Worm (Caenorhabditis elegans) whole organism, L4/young adult: ENCODE data around the gene ZK418.2.

Source experiments
- W03F9.2 ChIP-seq: fragments of 150-350 bp; optimal IDR thresholded peaks from 2 replicates; lab custom pipeline; 2014; ENCODE audit warnings: missing biosample characterization, missing genetic modification characterization
- dao-5 ChIP-seq: sonication (generic microtip); optimal IDR thresholded peaks from 2 replicates; lab custom pipeline; 2016; ENCODE audit warnings: missing genotype, missing genetic modification characterization, moderate library complexity, missing compliant biosample characterization
- him-1 ChIP-seq: sonication (generic microtip); optimal IDR thresholded peaks from 2 replicates; lab custom pipeline; 2016; ENCODE audit warnings: missing genotype, missing genetic modification reagents, missing genetic modification characterization, missing compliant biosample characterization

- no peak for TF ChIP-seq dao-5 (tag; lab: Kevin White, UChicago)
- no peak for TF ChIP-seq W03F9.2 (tag; lab: Kevin White, UChicago)
- TF ChIP-seq him-1 (tag; lab: Kevin White, UChicago) = no peak
Observed at ce11 chrIII:7073801-7074386, 17.2 kb upstream of the ZK418.2 start, which contains the start of gene ZK418.5.
